Worm (Caenorhabditis elegans) whole organism, L4 larva: Measurements from ENCODE around the gene tmed-13.
A peak's percentile ranks its signal among the peaks of the same experiment; 100 is the strongest.

Experiments
- D1046.2 ChIP-seq: fragments of 200-800 bp; sonication (Bioruptor generic); IDR thresholded peaks from 2 replicates; pipeline ENCODE4 v1.3.6; 2022; ENCODE audit warnings: missing genetic modification characterization, missing compliant biosample characterization
- F10B5.3 ChIP-seq: sonication (generic microtip); optimal IDR thresholded peaks from 2 replicates; lab custom pipeline; 2016; ENCODE audit warnings: mild to moderate bottlenecking, missing genetic modification characterization, missing compliant biosample characterization
- F26F4.8 ChIP-seq: fragments of 200-800 bp; sonication (Bioruptor generic); conservative IDR thresholded peaks from 2 replicates; pipeline ENCODE4 v1.3.6; 2022; ENCODE audit warnings: missing genetic modification characterization, missing compliant biosample characterization
- F49E8.2 ChIP-seq: sonication (generic microtip); optimal IDR thresholded peaks from 2 replicates; lab custom pipeline; 2016; ENCODE audit warnings: missing compliant biosample characterization, mild to moderate bottlenecking, missing genetic modification characterization, borderline replicate concordance
- T26A8.4 ChIP-seq: fragments of 200-800 bp; sonication (Bioruptor generic); IDR thresholded peaks from 2 replicates; pipeline ENCODE4 v1.3.6; 2022; ENCODE audit warnings: missing genetic modification characterization, missing compliant biosample characterization
- Y105C5A.15 ChIP-seq: fragments of 200-800 bp; sonication (Bioruptor generic); IDR thresholded peaks from 2 replicates; pipeline ENCODE4 v1.3.6; 2022; ENCODE audit warnings: missing genetic modification characterization, missing compliant biosample characterization
- aly-2 ChIP-seq: sonication (generic microtip); optimal IDR thresholded peaks from 2 replicates; lab custom pipeline; 2018; ENCODE audit warnings: missing biosample characterization, missing genetic modification characterization
- ama-1 ChIP-seq: fragments of 150-350 bp; optimal IDR thresholded peaks from 2 replicates; lab custom pipeline; 2014; ENCODE audit warnings: inconsistent platforms, mixed read lengths
- ceh-20 ChIP-seq: fragments of 200-800 bp; sonication (Bioruptor generic); IDR thresholded peaks from 2 replicates; pipeline ENCODE4 v1.3.6; 2022; ENCODE audit warnings: missing genetic modification reagents, missing genetic modification characterization, missing compliant biosample characterization
- ceh-62 ChIP-seq: sonication (generic microtip); optimal IDR thresholded peaks from 2 replicates; lab custom pipeline; 2017; ENCODE audit warnings: missing biosample characterization, missing genetic modification characterization
- ceh-82 ChIP-seq: sonication (generic microtip); optimal IDR thresholded peaks from 2 replicates; lab custom pipeline; 2017; ENCODE audit warnings: missing biosample characterization, missing genetic modification characterization
- ces-1 ChIP-seq: fragments of 150-350 bp; sonication (generic microtip); optimal IDR thresholded peaks from 4 replicates; lab custom pipeline; 2014; ENCODE audit warnings: missing biosample characterization, missing genetic modification reagents, missing genetic modification characterization
- daf-16 ChIP-seq, 3 experiments: sonication (generic microtip); optimal IDR thresholded peaks; 2 replicates each; lab custom pipeline; 2016 to 2017; ENCODE audit warnings: missing genetic modification characterization in 3 of 3, missing genetic modification reagents in 3 of 3, mild to moderate bottlenecking in 2 of 3, missing compliant biosample characterization in 2 of 3, missing biosample characterization in 1 of 3, moderate library complexity in 1 of 3
- daf-19 ChIP-seq: fragments of 200-800 bp; sonication (Bioruptor generic); conservative IDR thresholded peaks from 2 replicates; pipeline ENCODE4 v1.3.6; 2022; ENCODE audit warnings: missing genetic modification characterization, missing compliant biosample characterization
- dmd-9 ChIP-seq: fragments of 200-800 bp; sonication (Bioruptor generic); IDR thresholded peaks from 2 replicates; pipeline ENCODE4 v1.3.6; 2022; ENCODE audit warnings: missing genetic modification reagents, missing genetic modification characterization, missing compliant biosample characterization
- dpl-1 ChIP-seq: fragments of 150-350 bp; optimal IDR thresholded peaks from 2 replicates; lab custom pipeline; 2014; ENCODE audit warnings: missing biosample characterization, missing genetic modification reagents, missing genetic modification characterization
- dve-1 ChIP-seq: sonication (generic microtip); optimal IDR thresholded peaks from 2 replicates; lab custom pipeline; 2017; ENCODE audit warnings: antibody characterized with exemption, mild to moderate bottlenecking, missing genetic modification characterization, missing compliant biosample characterization; ENCODE audit not compliant: insufficient read depth
- fos-1 ChIP-seq: fragments of 150-350 bp; optimal IDR thresholded peaks from 2 replicates; lab custom pipeline; 2014; ENCODE audit warnings: missing biosample characterization, missing genetic modification characterization
- gei-8 ChIP-seq: fragments of 200-800 bp; sonication (Bioruptor generic); optimal IDR thresholded peaks from 2 replicates; lab custom pipeline; 2018; ENCODE audit warnings: mild to moderate bottlenecking, missing genetic modification characterization, missing compliant biosample characterization
- hlh-30 ChIP-seq: sonication (generic microtip); optimal IDR thresholded peaks from 2 replicates; lab custom pipeline; 2017; ENCODE audit warnings: antibody characterized with exemption, mild to moderate bottlenecking, missing genetic modification characterization, missing compliant biosample characterization; ENCODE audit not compliant: insufficient read depth
- lin-1 ChIP-seq: fragments of 200-800 bp; sonication (Bioruptor generic); IDR thresholded peaks from 2 replicates; pipeline ENCODE4 v1.3.6; 2022; ENCODE audit warnings: missing genetic modification reagents, missing genetic modification characterization, missing compliant biosample characterization
- lin-15B ChIP-seq: fragments of 150-350 bp; sonication (generic microtip); optimal IDR thresholded peaks from 3 replicates; lab custom pipeline; 2014; ENCODE audit warnings: missing biosample characterization, missing genetic modification characterization
- lsy-2 ChIP-seq, 2 experiments: fragments of 150-350 bp in 1 of 2; sonication (generic microtip) in 1 of 2; optimal IDR thresholded peaks; 2 replicates each; lab custom pipeline; 2014 to 2017; ENCODE audit warnings: missing biosample characterization in 2 of 2, missing genetic modification characterization in 2 of 2
- madf-5 ChIP-seq, 2 experiments: fragments of 200-800 bp; sonication (Bioruptor generic); IDR thresholded peaks; 2 replicates each; pipeline ENCODE4 v1.3.6; 2022; ENCODE audit warnings: missing compliant biosample characterization in 2 of 2, missing genetic modification characterization in 2 of 2
- madf-9 ChIP-seq: fragments of 200-800 bp; sonication (Bioruptor generic); conservative IDR thresholded peaks from 2 replicates; pipeline ENCODE4 v1.3.6; 2022; ENCODE audit warnings: missing genetic modification reagents, missing genetic modification characterization, missing compliant biosample characterization
- mdl-1 ChIP-seq, 2 experiments: fragments of 150-350 bp in 1 of 2; sonication (generic microtip) in 1 of 2; optimal IDR thresholded peaks; 2 replicates each; lab custom pipeline; 2014 to 2017; ENCODE audit warnings: missing biosample characterization in 2 of 2, missing genetic modification characterization in 2 of 2
- mdt-29 ChIP-seq: fragments of 200-800 bp; sonication (Bioruptor generic); IDR thresholded peaks from 2 replicates; pipeline ENCODE4 v1.3.6; 2022; ENCODE audit warnings: missing genetic modification reagents, missing genetic modification characterization, missing compliant biosample characterization
- mep-1 ChIP-seq: fragments of 150-350 bp; sonication (generic microtip); optimal IDR thresholded peaks from 3 replicates; lab custom pipeline; 2014; ENCODE audit warnings: missing biosample characterization, missing genetic modification characterization
- mes-2 ChIP-seq: sonication (generic microtip); optimal IDR thresholded peaks from 2 replicates; lab custom pipeline; 2016; ENCODE audit warnings: missing genotype, mild to moderate bottlenecking, missing genetic modification characterization, missing compliant biosample characterization; ENCODE audit not compliant: poor library complexity, severe bottlenecking
- mxl-2 ChIP-seq: fragments of 200-800 bp; sonication (Bioruptor generic); conservative IDR thresholded peaks from 2 replicates; pipeline ENCODE4 v1.3.6; 2022; ENCODE audit warnings: missing genetic modification reagents, missing genetic modification characterization, missing compliant biosample characterization
- nhr-102 ChIP-seq: sonication (generic microtip); optimal IDR thresholded peaks from 2 replicates; lab custom pipeline; 2016; ENCODE audit warnings: mild to moderate bottlenecking, missing genetic modification characterization, moderate library complexity, missing compliant biosample characterization
- nhr-11 ChIP-seq: fragments of 150-350 bp; optimal IDR thresholded peaks from 2 replicates; lab custom pipeline; 2014; ENCODE audit warnings: missing biosample characterization, missing genetic modification characterization
- nhr-237 ChIP-seq: sonication (generic microtip); optimal IDR thresholded peaks from 2 replicates; lab custom pipeline; 2017; ENCODE audit warnings: missing biosample characterization, missing genetic modification characterization
- nhr-42 ChIP-seq: fragments of 200-800 bp; sonication (Bioruptor generic); IDR thresholded peaks from 2 replicates; pipeline ENCODE4 v1.3.6; 2022; ENCODE audit warnings: missing genetic modification characterization, missing compliant biosample characterization
- nhr-48 ChIP-seq: sonication (generic microtip); optimal IDR thresholded peaks from 2 replicates; lab custom pipeline; 2016; ENCODE audit warnings: mild to moderate bottlenecking, missing genetic modification characterization, missing compliant biosample characterization
- pha-4 ChIP-seq, 2 experiments: fragments of 150-350 bp in 1 of 2; fragments of 200-800 bp in 1 of 2; sonication (Bioruptor generic) in 1 of 2; IDR thresholded peaks in 1 of 2; optimal IDR thresholded peaks in 1 of 2; 2 replicates each; pipeline versions ENCODE4 v1.3.6 to Lab custom; 2014 to 2022; ENCODE audit warnings: missing genetic modification characterization in 2 of 2, missing genetic modification reagents in 2 of 2, missing biosample characterization in 1 of 2, missing compliant biosample characterization in 1 of 2
- pqm-1 ChIP-seq: sonication (generic microtip); optimal IDR thresholded peaks from 2 replicates; lab custom pipeline; 2017; ENCODE audit warnings: missing biosample characterization, missing genetic modification characterization
- rbr-2 ChIP-seq: sonication (generic microtip); optimal IDR thresholded peaks from 2 replicates; lab custom pipeline; 2016; ENCODE audit warnings: missing genotype, missing genetic modification characterization, missing compliant biosample characterization
- saeg-2 ChIP-seq: fragments of 200-800 bp; sonication (Bioruptor generic); IDR thresholded peaks from 2 replicates; pipeline ENCODE4 v1.3.6; 2022; ENCODE audit warnings: missing genetic modification reagents, missing genetic modification characterization, missing compliant biosample characterization
- snpc-1.2 ChIP-seq: fragments of 200-800 bp; sonication (Bioruptor generic); IDR thresholded peaks from 2 replicates; pipeline ENCODE4 v1.3.6; 2022; ENCODE audit warnings: missing genetic modification reagents, missing genetic modification characterization, missing compliant biosample characterization
- snpc-4 ChIP-seq: fragments of 150-350 bp; optimal IDR thresholded peaks from 2 replicates; lab custom pipeline; 2014; ENCODE audit warnings: missing biosample characterization, missing genetic modification characterization
- tag-97 ChIP-seq: fragments of 200-800 bp; sonication (Bioruptor generic); IDR thresholded peaks from 2 replicates; pipeline ENCODE4 v1.3.6; 2022; ENCODE audit warnings: missing genetic modification characterization, missing compliant biosample characterization
- tra-1 ChIP-seq: fragments of 200-800 bp; sonication (Bioruptor generic); IDR thresholded peaks from 2 replicates; pipeline ENCODE4 v1.3.6; 2022; ENCODE audit warnings: missing genetic modification reagents, missing genetic modification characterization, missing compliant biosample characterization
- vab-7 ChIP-seq: fragments of 200-800 bp; sonication (Bioruptor generic); IDR thresholded peaks from 2 replicates; pipeline ENCODE4 v1.3.6; 2022; ENCODE audit warnings: missing genetic modification reagents, missing genetic modification characterization, missing compliant biosample characterization
- zip-2 ChIP-seq: fragments of 150-350 bp; optimal IDR thresholded peaks from 2 replicates; lab custom pipeline; 2014; ENCODE audit warnings: missing biosample characterization, missing genetic modification characterization
- ztf-11 ChIP-seq: fragments of 150-350 bp; optimal IDR thresholded peaks from 2 replicates; lab custom pipeline; 2014; ENCODE audit warnings: missing biosample characterization, missing genetic modification characterization

Gene tmed-13

ce11 chrIV:6480978-6481377, 9.8 kb upstream of the tmed-13 start (continued):
- TF ChIP-seq D1046.2 (GFP tag; lab: Robert Waterston, UW): peak; percentile 70; the same call in 1 of the 2 replicates
- TF ChIP-seq fos-1 (tag; lab: Kevin White, UChicago): no peak
- TF ChIP-seq madf-5 (GFP tag; IDR thresholded peaks at IDR 0.05; lab: Robert Waterston, UW): peak; percentile 81 to 84; a peak in 3 of 4 replicates
- TF ChIP-seq T26A8.4: peak; percentile 79
- TF ChIP-seq tag-97 (GFP tag; lab: Robert Waterston, UW): no peak
- no peak for TF ChIP-seq ceh-82 (tag; lab: Kevin White, UChicago)

ce11 chrIV:6480221-6480620, 9.0 kb upstream of the tmed-13 start, which contains the start of gene tyr-6:
tyr-6 (plus strand) TSS chrIV:6480521.
- TF ChIP-seq ceh-20 (GFP tag; lab: Robert Waterston, UW) (no peak), pha-4 (GFP tag; IDR thresholded peaks at IDR 0.05; lab: Robert Waterston, UW) (no peak), pha-4 (tag; optimal IDR thresholded peaks at IDR 0.05; lab: Kevin White, UChicago) (no peak), F26F4.8 (GFP tag; lab: Robert Waterston, UW) (no peak), ceh-62 (tag; lab: Kevin White, UChicago) (no peak), mdl-1 (tag; optimal IDR thresholded peaks at IDR 0.05; lab: Kevin White, UChicago) (no peak)

ce11 chrIV:6474751-6475150, 3.6 kb upstream of the tmed-13 start:
- TF ChIP-seq pqm-1 (no peak), snpc-1.2 (GFP tag; lab: Robert Waterston, UW) (no peak), nhr-102 (tag; lab: Kevin White, UChicago) (no peak), ama-1 (lab: Kevin White, UChicago) (no peak), nhr-11 (peak; percentile 17), dpl-1 (GFP tag; lab: Kevin White, UChicago) (peak; percentile 6), F26F4.8 (GFP tag; lab: Robert Waterston, UW) (no peak), dmd-9 (no peak), nhr-42 (GFP tag; lab: Robert Waterston, UW) (no peak), nhr-48 (no peak), saeg-2 (no peak), Y105C5A.15 (GFP tag; lab: Robert Waterston, UW) (no peak), gei-8 (no peak), ceh-62 (tag; lab: Kevin White, UChicago) (no peak), zip-2 (tag; lab: Kevin White, UChicago) (no peak), daf-19 (no peak), ztf-11 (no peak), F10B5.3 (tag; lab: Kevin White, UChicago) (no peak), hlh-30 (tag; lab: Kevin White, UChicago) (peak; percentile 9), ceh-20 (GFP tag; lab: Robert Waterston, UW) (no peak), ces-1 (GFP tag; lab: Kevin White, UChicago) (no peak), nhr-237 (tag; lab: Kevin White, UChicago) (no peak), daf-16 (GFP tag; optimal IDR thresholded peaks at IDR 0.05; lab: Kevin White, UChicago) (peak in 1 of 2 experiments; percentile 12), daf-16 (tag; optimal IDR thresholded peaks at IDR 0.05; lab: Kevin White, UChicago) (peak; percentile 86), lsy-2 (tag; optimal IDR thresholded peaks at IDR 0.05; lab: Kevin White, UChicago) (peak in 1 of 2 experiments; percentile 64), mdt-29 (GFP tag; lab: Robert Waterston, UW) (no peak), snpc-4 (tag; lab: Kevin White, UChicago) (no peak), mxl-2 (GFP tag; lab: Robert Waterston, UW) (no peak), lin-1 (GFP tag; lab: Robert Waterston, UW) (no peak), lin-15B (tag; lab: Kevin White, UChicago) (no peak), F49E8.2 (no peak), T26A8.4 (no peak), aly-2 (tag; lab: Kevin White, UChicago) (no peak), tra-1 (GFP tag; lab: Robert Waterston, UW) (no peak), mes-2 (tag; lab: Kevin White, UChicago) (no peak), madf-9 (GFP tag; lab: Robert Waterston, UW) (no peak), vab-7 (GFP tag; lab: Robert Waterston, UW) (no peak), mep-1 (tag; lab: Kevin White, UChicago) (peak; percentile 44), dve-1 (tag; lab: Kevin White, UChicago) (peak; percentile 32), rbr-2 (peak; percentile 29)
